3 fruit fly cellular contexts compared by ENCODE assay signal in genomic region chr3R:14486469-14486868, dm6.
TF ChIP-seq lines count a peak whose summit lies in the region.

No protein-coding gene starts in this region.

- TF ChIP-seq CTCF in whole organism, embryonic (GFP tag; optimal IDR thresholded peaks at IDR 0.05; lab: Kevin White, UChicago), result no peak

TF ChIP-seq in whole organism, embryonic, 481 proteins besides CTCF, POLR2A, EP300 and RAD21:
- TF ChIP-seq CG10979 (tag; optimal IDR thresholded peaks at IDR 0.05; lab: Kevin White, UChicago) (peak; percentile 20), ttk (GFP tag; IDR thresholded peaks at IDR 0.05; lab: Robert Waterston, UW) (0 out of 2 replicates have a peak, but pooled peaks have one; percentile 12), gcm2 (GFP tag; optimal IDR thresholded peaks at IDR 0.05; lab: Kevin White, UChicago) (no peak), Blimp-1 (GFP tag; optimal IDR thresholded peaks at IDR 0.05; lab: Kevin White, UChicago) (peak; percentile 31), CG13296 (GFP tag; optimal IDR thresholded peaks at IDR 0.05; lab: Kevin White, UChicago) (no peak), unpg (GFP tag; optimal IDR thresholded peaks at IDR 0.05; lab: Kevin White, UChicago) (peak; percentile 4), Drgx (GFP tag; IDR thresholded peaks at IDR 0.05; lab: Robert Waterston, UW) (peak; percentile 64), fd96Cb (tag; optimal IDR thresholded peaks at IDR 0.05; lab: Kevin White, UChicago) (peak; percentile 12), gem (tag; optimal IDR thresholded peaks at IDR 0.05; lab: Kevin White, UChicago) (peak; percentile 34), sens (GFP tag; lab: Kevin White, UChicago) (peak; percentile 38), Xrp1 (GFP tag; IDR thresholded peaks at IDR 0.05; lab: Robert Waterston, UW) (0 out of 2 replicates have a peak, but pooled peaks have one; percentile 16), bsh (GFP tag; optimal IDR thresholded peaks at IDR 0.05; lab: Kevin White, UChicago) (peak in 1 of 2 experiments; percentile 23), CG4404 (GFP tag; IDR thresholded peaks at IDR 0.05; lab: Robert Waterston, UW) (no peak), CG18262 (tag; optimal IDR thresholded peaks at IDR 0.05; lab: Kevin White, UChicago) (peak; percentile 14), NK7.1 (GFP tag; optimal IDR thresholded peaks at IDR 0.05; lab: Kevin White, UChicago) (no peak), gsb (GFP tag; IDR thresholded peaks at IDR 0.05; lab: Robert Waterston, UW) (no peak), CG2712 (tag; optimal IDR thresholded peaks at IDR 0.05; lab: Kevin White, UChicago) (peak; percentile 32), Hr51 (GFP tag; optimal IDR thresholded peaks at IDR 0.05; lab: Kevin White, UChicago) (peak in 1 of 2 experiments; percentile 17), CG31441 (GFP tag; IDR thresholded peaks at IDR 0.05; lab: Robert Waterston, UW) (peak; percentile 31; the same call in 1 of the 2 replicates), CG2678 (tag; optimal IDR thresholded peaks at IDR 0.05; lab: Kevin White, UChicago) (peak; percentile 17), CoRest (tag; optimal IDR thresholded peaks at IDR 0.05; lab: Kevin White, UChicago) (peak; percentile 3), jumu (GFP tag; optimal IDR thresholded peaks at IDR 0.05; lab: Kevin White, UChicago) (no peak), Sox102F (GFP tag; optimal IDR thresholded peaks at IDR 0.05; lab: Kevin White, UChicago) (peak; percentile 20), CG11504 (tag; optimal IDR thresholded peaks at IDR 0.05; lab: Kevin White, UChicago) (peak; percentile 38), row (GFP tag; IDR thresholded peaks at IDR 0.05; lab: Robert Waterston, UW) (peak; percentile 39; the same call in 1 of the 3 replicates), CG17359 (tag; optimal IDR thresholded peaks at IDR 0.05; lab: Kevin White, UChicago) (peak; percentile 8), grau (tag; optimal IDR thresholded peaks at IDR 0.05; lab: Kevin White, UChicago) (peak; percentile 2)

TF ChIP-seq in whole organism, prepupa, 60 proteins besides CTCF, POLR2A, EP300 and RAD21:
- TF ChIP-seq OdsH (GFP tag; optimal IDR thresholded peaks at IDR 0.05; lab: Kevin White, UChicago), result peak; percentile 52
- TF ChIP-seq CG6854 (GFP tag; optimal IDR thresholded peaks at IDR 0.05; lab: Kevin White, UChicago), result no peak
- TF ChIP-seq CG6163 (GFP tag; IDR thresholded peaks at IDR 0.05; lab: Robert Waterston, UW), result peak; percentile 74
- peak in 1 of 2 experiments; percentile 32 for TF ChIP-seq salr (GFP tag; optimal IDR thresholded peaks at IDR 0.05; lab: Kevin White, UChicago)
- TF ChIP-seq Eip78C (GFP tag; lab: Kevin White, UChicago), result peak; percentile 77
- peak; percentile 66 for TF ChIP-seq CG6276 (GFP tag; optimal IDR thresholded peaks at IDR 0.05; lab: Kevin White, UChicago)
- TF ChIP-seq CG32006 (GFP tag; optimal IDR thresholded peaks at IDR 0.05; lab: Kevin White, UChicago), result peak; percentile 83
- peak; percentile 45 for TF ChIP-seq achi (GFP tag; optimal IDR thresholded peaks at IDR 0.05; lab: Kevin White, UChicago)
- no peak for TF ChIP-seq Sox15 (GFP tag; optimal IDR thresholded peaks at IDR 0.05; lab: Kevin White, UChicago)
- TF ChIP-seq Gug (GFP tag; IDR thresholded peaks at IDR 0.05; lab: Robert Waterston, UW), result peak; percentile 48; the same call in 1 of the 2 replicates
- peak; percentile 46 for TF ChIP-seq net (GFP tag; optimal IDR thresholded peaks at IDR 0.05; lab: Kevin White, UChicago)
- TF ChIP-seq CG10631 (GFP tag; optimal IDR thresholded peaks at IDR 0.05; lab: Kevin White, UChicago), result peak; percentile 23
- TF ChIP-seq Met (GFP tag; optimal IDR thresholded peaks at IDR 0.05; lab: Kevin White, UChicago), result no peak
- peak; percentile 81 for TF ChIP-seq eg (GFP tag; IDR thresholded peaks at IDR 0.05; lab: Robert Waterston, UW)
- TF ChIP-seq CG4318 (GFP tag; optimal IDR thresholded peaks at IDR 0.05; lab: Kevin White, UChicago), result peak; percentile 53
- no peak for TF ChIP-seq Eip75B (GFP tag; optimal IDR thresholded peaks at IDR 0.05; lab: Kevin White, UChicago)
- TF ChIP-seq CG3919 (GFP tag; optimal IDR thresholded peaks at IDR 0.05; lab: Kevin White, UChicago), result peak; percentile 43
- peak; percentile 58 for TF ChIP-seq Hr4 (GFP tag; optimal IDR thresholded peaks at IDR 0.05; lab: Kevin White, UChicago)
- peak; percentile 47 for TF ChIP-seq dac (GFP tag; optimal IDR thresholded peaks at IDR 0.05; lab: Kevin White, UChicago)
- peak; percentile 40 for TF ChIP-seq pdm3 (GFP tag; optimal IDR thresholded peaks at IDR 0.05; lab: Kevin White, UChicago)
- no peak for TF ChIP-seq CG8632 (GFP tag; optimal IDR thresholded peaks at IDR 0.05; lab: Kevin White, UChicago)
- TF ChIP-seq Sox14 (GFP tag; optimal IDR thresholded peaks at IDR 0.05; lab: Kevin White, UChicago), result peak; percentile 4
- peak; percentile 86 for TF ChIP-seq CG8119 (GFP tag; IDR thresholded peaks at IDR 0.05; lab: Robert Waterston, UW)
- TF ChIP-seq fkh (GFP tag; optimal IDR thresholded peaks at IDR 0.05; lab: Kevin White, UChicago), result no peak
- peak; percentile 85 for TF ChIP-seq CG15336 (GFP tag; IDR thresholded peaks at IDR 0.05; lab: Robert Waterston, UW)
- peak; percentile 18 for TF ChIP-seq acj6 (GFP tag; optimal IDR thresholded peaks at IDR 0.05; lab: Kevin White, UChicago)

TF ChIP-seq in whole organism, pupa, 21 proteins besides CTCF, POLR2A, EP300 and RAD21:
- TF ChIP-seq Snoo (tag; optimal IDR thresholded peaks at IDR 0.05; lab: Kevin White, UChicago) (no peak), CG12605 (GFP tag; IDR thresholded peaks at IDR 0.05; lab: Robert Waterston, UW) (peak; percentile 44), Pif1B (GFP tag; optimal IDR thresholded peaks at IDR 0.05; lab: Kevin White, UChicago) (peak; percentile 17), D1 (tag; optimal IDR thresholded peaks at IDR 0.05; lab: Kevin White, UChicago) (no peak), gl (tag; optimal IDR thresholded peaks at IDR 0.05; lab: Kevin White, UChicago) (no peak), CG15710 (tag; optimal IDR thresholded peaks at IDR 0.05; lab: Kevin White, UChicago) (no peak), CG4496 (GFP tag; IDR thresholded peaks at IDR 0.05; lab: Robert Waterston, UW) (peak; percentile 77), CG14655 (GFP tag; optimal IDR thresholded peaks at IDR 0.05; lab: Kevin White, UChicago) (peak; percentile 65), CG8159 (tag; optimal IDR thresholded peaks at IDR 0.05; lab: Kevin White, UChicago) (no peak), Pif1A (GFP tag; optimal IDR thresholded peaks at IDR 0.05; lab: Kevin White, UChicago) (peak; percentile 22), CG9948 (tag; optimal IDR thresholded peaks at IDR 0.05; lab: Kevin White, UChicago) (no peak), CG34367 (tag; optimal IDR thresholded peaks at IDR 0.05; lab: Kevin White, UChicago) (no peak), Ets98B (GFP tag; IDR thresholded peaks at IDR 0.05; lab: Robert Waterston, UW) (peak; percentile 81), CG17806 (tag; optimal IDR thresholded peaks at IDR 0.05; lab: Kevin White, UChicago) (peak; percentile 1), CG10348 (GFP tag; IDR thresholded peaks at IDR 0.05; lab: Robert Waterston, UW) (no peak), CG8301 (tag; optimal IDR thresholded peaks at IDR 0.05; lab: Kevin White, UChicago) (peak; percentile 72), CG32121 (GFP tag; IDR thresholded peaks at IDR 0.05; lab: Robert Waterston, UW) (peak; percentile 70; the same call in 1 of the 2 replicates), rn (GFP tag; IDR thresholded peaks at IDR 0.05; lab: Robert Waterston, UW) (no peak), EcR (GFP tag; optimal IDR thresholded peaks at IDR 0.05; lab: Kevin White, UChicago) (no peak), fd96Ca (GFP tag; IDR thresholded peaks at IDR 0.05; lab: Robert Waterston, UW) (0 out of 3 replicates have a peak, but pooled peaks have one; percentile 53), CG13204 (GFP tag; optimal IDR thresholded peaks at IDR 0.05; lab: Kevin White, UChicago) (no peak)
TF ChIP-seq in whole organism, pupa: peak in this region for 10.

Comparison
In these comparisons a context has a peak if more than half of its experiments do, and no peak if none do; other contexts are left out.
1. Of the 7 proteins assayed by ChIP-seq in both whole organism, embryonic and whole organism, prepupa: peak only in whole organism, embryonic: Blimp-1 and Sox102F; only in whole organism, prepupa: Gug; in both: none; in neither: 4.